Fruit fly (Drosophila melanogaster) whole organism, embryonic: ENCODE measurements around the gene CG31183.

Experiments used
- CG11723 ChIP-seq: fragments of 200-800 bp; sonication (Bioruptor generic); optimal IDR thresholded peaks from 2 replicates; lab custom pipeline; 2017; ENCODE audit warnings: missing biosample characterization, mild to moderate bottlenecking, missing genetic modification characterization
- CG12236 ChIP-seq: fragments of 200-800 bp; sonication (Bioruptor generic); optimal IDR thresholded peaks from 2 replicates; lab custom pipeline; 2016; ENCODE audit warnings: missing biosample characterization, missing genetic modification characterization
- CG13287 ChIP-seq: fragments of 200-800 bp; sonication (Bioruptor generic); IDR thresholded peaks from 2 replicates; pipeline ENCODE4 v1.3.6; 2022; ENCODE audit warnings: missing biosample characterization, missing genetic modification characterization; ENCODE audit not compliant: partially characterized antibody
- CG13424 ChIP-seq: fragments of 200-800 bp; sonication (Bioruptor generic); optimal IDR thresholded peaks from 2 replicates; lab custom pipeline; 2019; ENCODE audit warnings: missing biosample characterization, mild to moderate bottlenecking, missing genetic modification characterization, moderate library complexity
- CG14014 ChIP-seq: fragments of 200-800 bp; sonication (Bioruptor generic); IDR thresholded peaks from 2 replicates; pipeline ENCODE4 v1.3.6; 2022; ENCODE audit warnings: missing biosample characterization, missing genetic modification characterization
- CG1603 ChIP-seq: fragments of 200-800 bp; sonication (Bioruptor generic); optimal IDR thresholded peaks from 2 replicates; lab custom pipeline; 2019; ENCODE audit warnings: missing biosample characterization, mild to moderate bottlenecking, missing genetic modification characterization, moderate library complexity
- CG16813 ChIP-seq: fragments of 200-800 bp; sonication (Bioruptor generic); IDR thresholded peaks from 3 replicates; pipeline ENCODE4 v1.3.6; 2022; ENCODE audit warnings: missing biosample characterization, missing genetic modification characterization; ENCODE audit not compliant: partially characterized antibody
- CG17186 ChIP-seq: fragments of 200-800 bp; sonication (Bioruptor generic); optimal IDR thresholded peaks from 3 replicates; lab custom pipeline; 2017; ENCODE audit warnings: missing biosample characterization, missing genetic modification reagents, missing genetic modification characterization
- CG17359 ChIP-seq: fragments of 200-800 bp; sonication (Bioruptor generic); optimal IDR thresholded peaks from 3 replicates; lab custom pipeline; 2018; ENCODE audit warnings: missing biosample characterization, mild to moderate bottlenecking, missing genetic modification characterization, moderate library complexity
- CG2129 ChIP-seq: fragments of 200-800 bp; sonication (Bioruptor generic); IDR thresholded peaks from 2 replicates; pipeline ENCODE4 v1.3.6; 2022; ENCODE audit warnings: missing biosample characterization, missing genetic modification characterization; ENCODE audit not compliant: partially characterized antibody
- CG2199 ChIP-seq: fragments of 200-800 bp; sonication (Bioruptor generic); IDR thresholded peaks from 3 replicates; pipeline ENCODE4 v1.3.6; 2022; ENCODE audit warnings: missing biosample characterization, missing genetic modification characterization
- CG30403 ChIP-seq: fragments of 200-800 bp; sonication (Bioruptor generic); optimal IDR thresholded peaks from 3 replicates; lab custom pipeline; 2016; ENCODE audit warnings: missing biosample characterization, missing genetic modification characterization
- CG32767 ChIP-seq: fragments of 200-800 bp; sonication (Bioruptor generic); IDR thresholded peaks from 2 replicates; pipeline ENCODE4 v1.3.6; 2022; ENCODE audit warnings: missing biosample characterization, missing genetic modification characterization
- CG3281 ChIP-seq: fragments of 200-800 bp; sonication (Bioruptor generic); optimal IDR thresholded peaks from 3 replicates; lab custom pipeline; 2017; ENCODE audit warnings: missing biosample characterization, mild to moderate bottlenecking, missing genetic modification characterization
- CG3726 ChIP-seq: fragments of 200-800 bp; sonication (Bioruptor generic); IDR thresholded peaks from 3 replicates; pipeline ENCODE4, ENCODE4 v1.3.6; 2022; ENCODE audit warnings: missing biosample characterization, missing genetic modification characterization
- CG4820 ChIP-seq: fragments of 200-800 bp; sonication (Bioruptor generic); optimal IDR thresholded peaks from 3 replicates; lab custom pipeline; 2016; ENCODE audit warnings: missing biosample characterization, missing genetic modification characterization
- CG4854 ChIP-seq: fragments of 200-800 bp; sonication (Bioruptor generic); optimal IDR thresholded peaks from 2 replicates; lab custom pipeline; 2016; ENCODE audit warnings: missing biosample characterization, missing genetic modification characterization, inconsistent platforms
- CG8290 ChIP-seq, 3 experiments: fragments of 200-800 bp; sonication (Bioruptor generic); optimal IDR thresholded peaks; 2 replicates each; lab custom pipeline; 2016 to 2019; ENCODE audit warnings: missing biosample characterization in 3 of 3, missing genetic modification characterization in 3 of 3, mild to moderate bottlenecking in 2 of 3, moderate library complexity in 1 of 3
- CG8924 ChIP-seq: fragments of 200-800 bp; optimal IDR thresholded peaks from 3 replicates; lab custom pipeline; 2019; ENCODE audit warnings: missing biosample characterization, mild to moderate bottlenecking, missing genetic modification characterization, moderate library complexity
- Doc3 ChIP-seq: fragments of 200-800 bp; sonication (Bioruptor generic); IDR thresholded peaks from 3 replicates; pipeline ENCODE4 v1.3.6; 2022; ENCODE audit warnings: missing biosample characterization, missing genetic modification characterization; ENCODE audit not compliant: partially characterized antibody
- Dp ChIP-seq: fragments of 200-800 bp; sonication (Bioruptor generic); optimal IDR thresholded peaks from 2 replicates; lab custom pipeline; 2018; ENCODE audit warnings: missing biosample characterization, mild to moderate bottlenecking, missing genetic modification characterization, moderate library complexity
- GATAe ChIP-seq: fragments of 200-800 bp; sonication (Bioruptor generic); conservative IDR thresholded peaks from 2 replicates; pipeline ENCODE4 v1.3.6; 2022; ENCODE audit warnings: missing biosample characterization, missing genetic modification characterization
- H15 ChIP-seq: fragments of 200-800 bp; sonication (Bioruptor generic); IDR thresholded peaks from 3 replicates; pipeline ENCODE4 v1.3.6; 2022; ENCODE audit warnings: missing biosample characterization, missing genetic modification characterization
- HLH3B ChIP-seq: fragments of 200-800 bp; sonication (Bioruptor generic); IDR thresholded peaks from 2 replicates; pipeline ENCODE4 v1.3.6; 2022; ENCODE audit warnings: missing biosample characterization, missing genetic modification characterization
- Lhr ChIP-seq: fragments of 200-800 bp; sonication (Bioruptor generic); optimal IDR thresholded peaks from 3 replicates; lab custom pipeline; 2017; ENCODE audit warnings: mild to moderate bottlenecking, missing biosample characterization, missing genetic modification reagents, missing genetic modification characterization
- MBD-R2 ChIP-seq: fragments of 200-800 bp; sonication (Bioruptor generic); IDR thresholded peaks from 2 replicates; pipeline ENCODE4 v1.3.6; 2022; ENCODE audit warnings: missing biosample characterization, missing genetic modification characterization
- Med ChIP-seq: fragments of 200-800 bp; sonication (Bioruptor generic); peaks from one replicate; lab custom pipeline; 2016; ENCODE audit warnings: missing biosample characterization, missing genetic modification characterization, mild to moderate bottlenecking, inconsistent platforms, moderate library complexity
- Ptx1 ChIP-seq: fragments of 200-800 bp; sonication (Bioruptor generic); IDR thresholded peaks from 2 replicates; pipeline ENCODE4 v1.3.6; 2022; ENCODE audit warnings: missing biosample characterization, missing genetic modification characterization
- Sin3A ChIP-seq: fragments of >200 bp; optimal IDR thresholded peaks from 2 replicates; lab custom pipeline; 2018
- Vsx1 ChIP-seq: fragments of 200-800 bp; sonication (Bioruptor generic); optimal IDR thresholded peaks from 2 replicates; lab custom pipeline; 2017; ENCODE audit warnings: missing biosample characterization, mild to moderate bottlenecking, missing genetic modification characterization, missing genetic modification reagents
- ara ChIP-seq: fragments of 200-800 bp; sonication (Bioruptor generic); IDR thresholded peaks from 2 replicates; pipeline ENCODE4 v1.3.6; 2022; ENCODE audit warnings: missing biosample characterization, missing genetic modification characterization
- cato ChIP-seq: fragments of 200-800 bp; sonication (Bioruptor generic); optimal IDR thresholded peaks from 2 replicates; lab custom pipeline; 2016; ENCODE audit warnings: missing biosample characterization, missing genetic modification characterization, borderline replicate concordance
- corto ChIP-seq: fragments of 200-800 bp; sonication (Bioruptor generic); optimal IDR thresholded peaks from 2 replicates; lab custom pipeline; 2016; ENCODE audit warnings: missing biosample characterization, mild to moderate bottlenecking, missing genetic modification characterization, moderate library complexity
- crp ChIP-seq, 2 experiments: fragments of 200-800 bp; sonication (Bioruptor generic); optimal IDR thresholded peaks; 2 replicates in 1 of 2; 3 replicates in 1 of 2; lab custom pipeline; 2017; ENCODE audit warnings: missing biosample characterization in 2 of 2, missing genetic modification characterization in 2 of 2, mild to moderate bottlenecking in 1 of 2, moderate library complexity in 1 of 2
- dmrt11E ChIP-seq: fragments of 200-800 bp; sonication (Bioruptor generic); optimal IDR thresholded peaks from 3 replicates; lab custom pipeline; 2018; ENCODE audit warnings: missing biosample characterization, mild to moderate bottlenecking, missing genetic modification characterization, moderate library complexity
- eve ChIP-seq, 2 experiments: fragments of >200 bp; optimal IDR thresholded peaks; 2 replicates each; lab custom pipeline; 2017; ENCODE audit warnings: missing biosample characterization in 2 of 2, missing genetic modification characterization in 2 of 2
- fu2 ChIP-seq: fragments of 200-800 bp; sonication (Bioruptor generic); optimal IDR thresholded peaks from 2 replicates; lab custom pipeline; 2016; ENCODE audit warnings: missing biosample characterization, missing genetic modification characterization
- hbn ChIP-seq: fragments of 200-800 bp; sonication (Bioruptor generic); IDR thresholded peaks from 2 replicates; pipeline ENCODE4 v1.3.6; 2022; ENCODE audit warnings: missing biosample characterization, missing genetic modification characterization; ENCODE audit not compliant: partially characterized antibody
- inv ChIP-seq: fragments of 200-800 bp; sonication (Bioruptor generic); IDR thresholded peaks from 2 replicates; pipeline ENCODE4 v1.3.6; 2022; ENCODE audit warnings: missing biosample characterization, missing genetic modification characterization; ENCODE audit not compliant: partially characterized antibody
- peb ChIP-seq: fragments of 200-800 bp; sonication (Bioruptor generic); IDR thresholded peaks from 2 replicates; pipeline ENCODE4 v1.3.6; 2022; ENCODE audit warnings: missing biosample characterization, missing genetic modification characterization
- sna ChIP-seq: fragments of 200-800 bp; sonication (Bioruptor generic); IDR thresholded peaks from 2 replicates; pipeline ENCODE4 v1.3.6; 2022; ENCODE audit warnings: missing biosample characterization, missing genetic modification characterization; ENCODE audit not compliant: partially characterized antibody
- stc ChIP-seq: fragments of 200-800 bp; sonication (Bioruptor generic); IDR thresholded peaks from 2 replicates; pipeline ENCODE4 v1.3.6; 2022; ENCODE audit warnings: missing biosample characterization, missing genetic modification characterization
- stwl ChIP-seq: fragments of 200-800 bp; sonication (Bioruptor generic); optimal IDR thresholded peaks from 3 replicates; lab custom pipeline; 2018; ENCODE audit warnings: missing biosample characterization, mild to moderate bottlenecking, missing genetic modification characterization, moderate library complexity
- unc-4 ChIP-seq: fragments of 200-800 bp; sonication (Bioruptor generic); IDR thresholded peaks from 2 replicates; pipeline ENCODE4 v1.3.6; 2022; ENCODE audit warnings: missing biosample characterization, missing genetic modification characterization; ENCODE audit not compliant: partially characterized antibody
- vnd ChIP-seq: fragments of 200-800 bp; sonication (Bioruptor generic); IDR thresholded peaks from 3 replicates; pipeline ENCODE4 v1.3.6; 2022; ENCODE audit warnings: missing biosample characterization, missing genetic modification characterization; ENCODE audit not compliant: partially characterized antibody
- zf30C ChIP-seq: fragments of 200-800 bp; sonication (Bioruptor generic); optimal IDR thresholded peaks from 3 replicates; lab custom pipeline; 2018; ENCODE audit warnings: missing biosample characterization, mild to moderate bottlenecking, missing genetic modification characterization
- zfh1 ChIP-seq: fragments of 200-800 bp; sonication (Bioruptor generic); IDR thresholded peaks from 3 replicates; pipeline ENCODE4 v1.3.6; 2022; ENCODE audit warnings: missing biosample characterization, missing genetic modification characterization

CG31183 gene

dm6 chr3R:15833332-15833731 is 42.4 kb downstream of the CG31183 start, which contains the start of gene CG43318:
CG43318 (minus strand) TSS chr3R:15833432.
- TF ChIP-seq CG17359 (tag; lab: Kevin White, UChicago) = no peak
- no peak for TF ChIP-seq zfh1 (GFP tag; lab: Robert Waterston, UW)

- TF ChIP-seq crp (GFP tag; optimal IDR thresholded peaks at IDR 0.05; lab: Kevin White, UChicago) (no peak), zf30C (GFP tag; lab: Kevin White, UChicago) (no peak), ara (GFP tag; lab: Robert Waterston, UW) (no peak), CG3726 (no peak), stc (GFP tag; lab: Robert Waterston, UW) (no peak), CG30403 (GFP tag; lab: Kevin White, UChicago) (no peak), dmrt11E (tag; lab: Kevin White, UChicago) (no peak), CG12236 (GFP tag; lab: Kevin White, UChicago) (no peak), CG16813 (GFP tag; lab: Robert Waterston, UW) (peak; percentile 35; the same call in 2 of the 3 replicates), CG2129 (GFP tag; lab: Robert Waterston, UW) (peak; percentile 17; the same call in 1 of the 2 replicates), Dp (GFP tag; lab: Kevin White, UChicago) (peak; percentile 54), inv (GFP tag; lab: Robert Waterston, UW) (0 out of 2 replicates have a peak, but pooled peaks have one; percentile 7), unc-4 (GFP tag; lab: Robert Waterston, UW) (peak; percentile 63), CG1603 (tag; lab: Kevin White, UChicago) (peak; percentile 36), MBD-R2 (GFP tag; lab: Robert Waterston, UW) (peak; percentile 33), eve (GFP tag; optimal IDR thresholded peaks at IDR 0.05; lab: Kevin White, UChicago) (no peak), stwl (tag; lab: Kevin White, UChicago) (no peak), Lhr (GFP tag; lab: Kevin White, UChicago) (no peak), H15 (GFP tag; lab: Robert Waterston, UW) (no peak), hbn (GFP tag; lab: Robert Waterston, UW) (peak; percentile 31; the same call in 1 of the 2 replicates), Ptx1 (GFP tag; lab: Robert Waterston, UW) (no peak), CG4820 (no peak), CG11723 (GFP tag; lab: Kevin White, UChicago) (no peak), peb (GFP tag; lab: Robert Waterston, UW) (no peak), vnd (0 out of 3 replicates have a peak, but pooled peaks have one; percentile 31), CG8924 (tag; lab: Kevin White, UChicago) (no peak), Doc3 (peak; percentile 52; the same call in 1 of the 3 replicates), CG14014 (GFP tag; lab: Robert Waterston, UW) (no peak), fu2 (GFP tag; lab: Kevin White, UChicago) (no peak), corto (GFP tag; lab: Kevin White, UChicago) (no peak), CG2199 (GFP tag; lab: Robert Waterston, UW) (no peak), GATAe (no peak), cato (no peak), CG13424 (no peak), CG4854 (GFP tag; lab: Kevin White, UChicago) (no peak), CG13287 (GFP tag; lab: Robert Waterston, UW) (peak; percentile 74), CG8290 (GFP tag; optimal IDR thresholded peaks at IDR 0.05; lab: Kevin White, UChicago) (no peak), CG8290 (tag; optimal IDR thresholded peaks at IDR 0.05; lab: Kevin White, UChicago) (no peak), Vsx1 (GFP tag; lab: Kevin White, UChicago) (no peak), CG17186 (GFP tag; lab: Kevin White, UChicago) (no peak), CG3281 (GFP tag; lab: Kevin White, UChicago) (no peak), Med (GFP tag; lab: Kevin White, UChicago) (peak; percentile 66), HLH3B (GFP tag; lab: Robert Waterston, UW) (no peak), sna (GFP tag; lab: Robert Waterston, UW) (peak; percentile 58; the same call in 1 of the 2 replicates), CG32767 (GFP tag; lab: Robert Waterston, UW) (no peak), Sin3A (lab: Kevin White, UChicago) (peak; percentile 17)
Measured at dm6 chr3R:15832525-15832924, 43.2 kb downstream of the CG31183 start, which contains the start of gene rec. rec (minus strand) TSS chr3R:15832632.
